Worm (Caenorhabditis elegans): ENCODE results near the gene D2023.3.

Gene D2023.3

DNA sequence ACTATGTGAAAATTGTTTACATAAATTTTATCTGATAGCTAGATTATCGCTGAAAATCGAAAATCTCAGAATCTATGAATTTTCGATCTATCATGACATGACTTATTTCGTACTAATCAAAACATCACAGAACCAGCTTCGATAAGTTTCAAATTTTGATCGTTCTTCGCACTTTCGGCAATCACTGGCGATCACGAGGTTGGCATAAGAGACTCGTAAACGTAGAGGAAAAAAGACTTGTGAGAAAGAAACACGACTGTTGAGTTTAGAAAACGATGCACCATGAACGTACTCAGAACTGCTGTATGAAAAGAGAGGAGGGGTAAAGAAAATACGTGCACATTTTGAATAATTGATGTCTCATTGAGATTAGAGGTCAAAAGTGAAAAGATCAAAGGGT, 12.2 kb upstream of the D2023.3 start (continued):
- TF ChIP-seq nhr-28 (tag; optimal IDR thresholded peaks at IDR 0.05) (peak; percentile 95), Y75B8A.6 (GFP tag; IDR thresholded peaks at IDR 0.05) (0 out of 2 replicates have a peak, but pooled peaks have one; percentile 66), nhr-48 (tag; optimal IDR thresholded peaks at IDR 0.05) (peak; percentile 95), F44E2.7 (GFP tag; IDR thresholded peaks at IDR 0.05) (no peak), mdt-29 (GFP tag; IDR thresholded peaks at IDR 0.05) (peak; percentile 90), mes-2 (tag; optimal IDR thresholded peaks at IDR 0.05; ENCODE audit: poor library complexity, severe bottlenecking) (peak; percentile 52), nhr-10 (tag; optimal IDR thresholded peaks at IDR 0.05) (peak; percentile 98), nhr-77 (tag; optimal IDR thresholded peaks at IDR 0.05) (peak; percentile 89), nhr-102 (tag; optimal IDR thresholded peaks at IDR 0.05) (peak; percentile 60), D1046.2 (GFP tag; IDR thresholded peaks at IDR 0.05) (no peak), hlh-30 (tag; optimal IDR thresholded peaks at IDR 0.05; ENCODE audit: insufficient read depth) (peak; percentile 95), spr-3 (GFP tag; optimal IDR thresholded peaks at IDR 0.05) (no peak), daf-16 (GFP tag; optimal IDR thresholded peaks at IDR 0.05) (peak in 1 of 2 experiments; percentile 52), daf-16 (tag; optimal IDR thresholded peaks at IDR 0.05) (peak; percentile 89), ztf-11 (tag; optimal IDR thresholded peaks at IDR 0.05) (no peak), unc-62 (GFP tag; optimal IDR thresholded peaks at IDR 0.05 in 1 of 2) (peak in 1 of 2 experiments; percentile 93), unc-62 (tag; optimal IDR thresholded peaks at IDR 0.05) (no peak), tag-97 (GFP tag; IDR thresholded peaks at IDR 0.05) (no peak), ZK337.2 (GFP tag; IDR thresholded peaks at IDR 0.05) (no peak), dmd-6 (GFP tag; IDR thresholded peaks at IDR 0.05) (peak; percentile 95), snpc-1.2 (GFP tag; IDR thresholded peaks at IDR 0.05) (no peak), php-3 (GFP tag; IDR thresholded peaks at IDR 0.05) (peak; percentile 91), dpl-1 (GFP tag; optimal IDR thresholded peaks at IDR 0.05) (peak; percentile 35), lin-13 (GFP tag; optimal IDR thresholded peaks at IDR 0.05) (peak; percentile 28), aha-1 (tag) (peak; percentile 99), ces-1 (GFP tag; optimal IDR thresholded peaks at IDR 0.05) (no peak), lin-39 (tag; optimal IDR thresholded peaks at IDR 0.05) (no peak), hif-1 (tag; optimal IDR thresholded peaks at IDR 0.05) (peak; percentile 77 to 98), tra-1 (GFP tag; IDR thresholded peaks at IDR 0.05) (peak; percentile 80; the same call in 1 of the 2 replicates), fos-1 (tag; optimal IDR thresholded peaks at IDR 0.05) (no peak), zag-1 (tag; optimal IDR thresholded peaks at IDR 0.05) (no peak), daf-19 (GFP tag; conservative IDR thresholded peaks at IDR 0.05) (no peak), hlh-11 (tag; optimal IDR thresholded peaks at IDR 0.05) (peak; percentile 96), dve-1 (tag; optimal IDR thresholded peaks at IDR 0.05; ENCODE audit: insufficient read depth) (peak; percentile 93), egl-43 (GFP tag; IDR thresholded peaks at IDR 0.05) (no peak), Y105C5A.15 (GFP tag; IDR thresholded peaks at IDR 0.05) (no peak), lin-38 (GFP tag; IDR thresholded peaks at IDR 0.05) (peak; percentile 19; the same call in 1 of the 2 replicates), cey-2 (tag; optimal IDR thresholded peaks at IDR 0.05; ENCODE audit: borderline replicate concordance, insufficient read depth) (peak; percentile 30), T20F7.1 (GFP tag; optimal IDR thresholded peaks at IDR 0.05) (peak; percentile 14), egl-27 (tag; optimal IDR thresholded peaks at IDR 0.05) (no peak), T26A8.4 (GFP tag; IDR thresholded peaks at IDR 0.05) (peak; percentile 72), nhr-6 (tag; optimal IDR thresholded peaks at IDR 0.05) (peak; percentile 69), lsy-2 (tag; optimal IDR thresholded peaks at IDR 0.05) (peak in 1 of 2 experiments; percentile 76)

Measured in whole organism, L4 larva.